Fruit fly (Drosophila melanogaster) S2 (cell line): ENCODE measurements around the gene CG32647.

Experiments
- CG8478 ChIP-seq: fragments of >200 bp; optimal IDR thresholded peaks from 2 replicates; lab custom pipeline; 2018
- CTCF ChIP-seq, 2 experiments: fragments of >200 bp; optimal IDR thresholded peaks; 2 replicates each; lab custom pipeline; 2018

DNA sequence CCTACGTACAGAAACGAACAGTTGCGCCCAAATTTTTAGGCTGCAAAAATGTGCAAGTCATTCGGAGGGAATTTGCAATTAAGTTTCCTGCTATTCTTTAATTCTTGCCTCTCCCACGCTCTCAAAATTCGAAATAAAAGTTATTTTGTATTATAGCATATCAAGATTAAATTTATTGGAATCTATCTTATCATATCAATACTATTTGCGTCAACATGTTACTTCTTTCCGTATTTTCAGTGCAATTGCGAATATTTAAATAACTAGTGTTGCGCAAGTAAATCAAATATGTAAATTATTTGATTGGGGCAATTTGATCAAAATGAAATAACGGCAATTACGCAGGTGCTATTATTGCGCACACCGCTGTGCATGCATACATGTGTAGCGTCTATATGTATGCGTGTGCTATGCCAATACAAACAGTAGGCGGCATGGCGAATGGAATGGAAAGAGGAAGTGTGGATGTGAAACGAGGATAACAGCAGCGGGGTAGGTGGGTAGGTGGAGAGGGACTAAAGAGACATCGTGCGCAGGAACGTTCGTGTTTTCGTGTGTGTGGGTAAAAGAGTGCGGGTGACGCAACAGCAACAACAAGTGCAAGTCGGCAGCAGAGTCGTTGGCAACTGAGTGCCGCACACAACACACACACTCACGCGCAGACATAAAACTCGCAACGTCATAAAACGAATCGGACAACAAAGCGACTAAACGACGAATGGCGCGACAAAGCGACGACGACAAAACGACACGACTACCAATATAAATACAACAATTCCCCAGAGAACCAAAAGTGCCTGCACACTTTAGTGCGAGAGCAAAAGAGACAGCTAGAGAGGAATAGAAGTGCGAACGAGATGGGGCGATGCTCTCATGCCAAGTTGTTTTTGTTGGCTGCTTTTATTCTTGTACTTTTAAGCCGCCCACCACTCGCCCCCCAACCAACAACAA is 49.0 kb downstream of the CG32647 start:
- TF ChIP-seq CG8478: no peak
- no peak for TF ChIP-seq CTCF (optimal IDR thresholded peaks at IDR 0.05; lab: Kevin White, UChicago)
